Fruit fly (Drosophila melanogaster) whole organism, embryonic: Measurements from ENCODE around the gene Cyp4ac2.
A peak's percentile ranks its signal among the peaks of the same experiment; 100 is the strongest.

Experiments used
- Awh ChIP-seq: fragments of 200-800 bp; sonication (Bioruptor generic); IDR thresholded peaks from 2 replicates; pipeline ENCODE4, ENCODE4 v1.3.6; 2022; ENCODE audit warnings: missing biosample characterization, missing genetic modification characterization
- Bteb2 ChIP-seq: fragments of 200-800 bp; sonication (Bioruptor generic); optimal IDR thresholded peaks from 2 replicates; lab custom pipeline; 2016; ENCODE audit warnings: missing biosample characterization, missing genetic modification characterization
- CG1024 ChIP-seq: fragments of 200-800 bp; sonication (Bioruptor generic); IDR thresholded peaks from 2 replicates; pipeline ENCODE4 v1.3.6; 2022; ENCODE audit warnings: missing biosample characterization, missing genetic modification characterization
- CG11085 ChIP-seq: fragments of 200-800 bp; sonication (Bioruptor generic); IDR thresholded peaks from 2 replicates; pipeline ENCODE4 v1.3.6; 2022; ENCODE audit warnings: missing biosample characterization, missing genetic modification characterization
- CG12769 ChIP-seq: fragments of 200-800 bp; sonication (Bioruptor generic); optimal IDR thresholded peaks from 2 replicates; lab custom pipeline; 2019; ENCODE audit warnings: missing biosample characterization, mild to moderate bottlenecking, missing genetic modification characterization, moderate library complexity
- CG13287 ChIP-seq: fragments of 200-800 bp; sonication (Bioruptor generic); IDR thresholded peaks from 2 replicates; pipeline ENCODE4 v1.3.6; 2022; ENCODE audit warnings: missing biosample characterization, missing genetic modification characterization; ENCODE audit not compliant: partially characterized antibody
- CG13894 ChIP-seq: fragments of 200-800 bp; sonication (Bioruptor generic); optimal IDR thresholded peaks from 3 replicates; lab custom pipeline; 2018; ENCODE audit warnings: missing biosample characterization, mild to moderate bottlenecking, missing genetic modification characterization, moderate library complexity
- CG14441 ChIP-seq: fragments of 200-800 bp; sonication (Bioruptor generic); IDR thresholded peaks from 2 replicates; pipeline ENCODE4 v1.3.6; 2022; ENCODE audit warnings: missing biosample characterization, missing genetic modification characterization
- CG15696 ChIP-seq: fragments of 200-800 bp; sonication (Bioruptor generic); optimal IDR thresholded peaks from 2 replicates; lab custom pipeline; 2019; ENCODE audit warnings: missing biosample characterization, mild to moderate bottlenecking, missing genetic modification characterization, moderate library complexity
- CG18262 ChIP-seq: fragments of 200-800 bp; optimal IDR thresholded peaks from 3 replicates; lab custom pipeline; 2019; ENCODE audit warnings: missing biosample characterization, mild to moderate bottlenecking, missing genetic modification characterization, moderate library complexity
- CG31224 ChIP-seq: fragments of 200-800 bp; sonication (Bioruptor generic); IDR thresholded peaks from 2 replicates; pipeline ENCODE4 v1.3.6; 2022; ENCODE audit warnings: missing biosample characterization, missing genetic modification characterization
- CG32772 ChIP-seq: fragments of 200-800 bp; sonication (Bioruptor generic); IDR thresholded peaks from 2 replicates; pipeline ENCODE4 v1.3.6; 2022; ENCODE audit warnings: missing biosample characterization, missing genetic modification characterization
- CG6175 ChIP-seq: fragments of 200-800 bp; sonication (Bioruptor generic); IDR thresholded peaks from 3 replicates; pipeline ENCODE4 v1.3.6; 2022; ENCODE audit warnings: missing biosample characterization, missing genetic modification characterization
- CG6765 ChIP-seq: fragments of 200-800 bp; sonication (Bioruptor generic); optimal IDR thresholded peaks from 3 replicates; lab custom pipeline; 2017; ENCODE audit warnings: missing biosample characterization, mild to moderate bottlenecking, missing genetic modification characterization
- CG8359 ChIP-seq: fragments of 200-800 bp; sonication (Bioruptor generic); optimal IDR thresholded peaks from 2 replicates; lab custom pipeline; 2017; ENCODE audit warnings: missing biosample characterization, mild to moderate bottlenecking, missing genetic modification characterization, borderline replicate concordance
- Camta ChIP-seq: fragments of 200-800 bp; sonication (Bioruptor generic); optimal IDR thresholded peaks from 2 replicates; lab custom pipeline; 2016; ENCODE audit warnings: missing biosample characterization, missing genetic modification characterization
- D19A ChIP-seq: fragments of 200-800 bp; optimal IDR thresholded peaks from 3 replicates; lab custom pipeline; 2019; ENCODE audit warnings: missing biosample characterization, mild to moderate bottlenecking, missing genetic modification characterization, moderate library complexity
- Eip74EF ChIP-seq, 2 experiments: fragments of 200-800 bp in 1 of 2; fragments of >200 bp in 1 of 2; sonication (Bioruptor generic) in 1 of 2; optimal IDR thresholded peaks; 2 replicates each; lab custom pipeline; 2017 to 2019; ENCODE audit warnings: missing biosample characterization in 2 of 2, missing genetic modification characterization in 2 of 2, mild to moderate bottlenecking in 1 of 2, moderate library complexity in 1 of 2
- Fer2 ChIP-seq: fragments of 200-800 bp; sonication (Bioruptor generic); optimal IDR thresholded peaks from 2 replicates; lab custom pipeline; 2018; ENCODE audit warnings: missing biosample characterization, mild to moderate bottlenecking, missing genetic modification characterization, moderate library complexity
- Gug ChIP-seq: fragments of 200-800 bp; sonication (Bioruptor generic); IDR thresholded peaks from 4 replicates; pipeline ENCODE4 v1.3.6; 2022; ENCODE audit warnings: missing biosample characterization, missing genetic modification characterization
- Max ChIP-seq: fragments of 200-800 bp; sonication (Bioruptor generic); optimal IDR thresholded peaks from 2 replicates; lab custom pipeline; 2016; ENCODE audit warnings: missing biosample characterization, mild to moderate bottlenecking, missing genetic modification characterization
- Med ChIP-seq: fragments of 200-800 bp; sonication (Bioruptor generic); peaks from one replicate; lab custom pipeline; 2016; ENCODE audit warnings: missing biosample characterization, missing genetic modification characterization, mild to moderate bottlenecking, inconsistent platforms, moderate library complexity
- Mes4 ChIP-seq: fragments of 200-800 bp; sonication (Bioruptor generic); optimal IDR thresholded peaks from 2 replicates; lab custom pipeline; 2016; ENCODE audit warnings: missing biosample characterization, missing genetic modification characterization
- Nf-YA ChIP-seq: fragments of 200-800 bp; sonication (Bioruptor generic); IDR thresholded peaks from 2 replicates; pipeline ENCODE4 v1.3.6; 2022; ENCODE audit warnings: missing biosample characterization, missing genetic modification characterization
- Opbp ChIP-seq: fragments of 200-800 bp; sonication (Bioruptor generic); IDR thresholded peaks from 3 replicates; pipeline ENCODE4 v1.3.6; 2022; ENCODE audit warnings: missing biosample characterization, missing genetic modification characterization; ENCODE audit not compliant: partially characterized antibody
- Rfx ChIP-seq: fragments of 200-800 bp; sonication (Bioruptor generic); IDR thresholded peaks from 2 replicates; pipeline ENCODE4 v1.3.6; 2022; ENCODE audit warnings: missing biosample characterization, missing genetic modification characterization
- Scr ChIP-seq: fragments of 200-800 bp; sonication (Bioruptor generic); IDR thresholded peaks from 2 replicates; pipeline ENCODE4 v1.3.6; 2022; ENCODE audit warnings: missing biosample characterization, missing genetic modification characterization; ENCODE audit not compliant: partially characterized antibody
- Sox102F ChIP-seq: fragments of 200-800 bp; sonication (Bioruptor generic); optimal IDR thresholded peaks from 2 replicates; lab custom pipeline; 2018; ENCODE audit warnings: missing biosample characterization, mild to moderate bottlenecking, missing genetic modification characterization, moderate library complexity
- Vsx1 ChIP-seq: fragments of 200-800 bp; sonication (Bioruptor generic); optimal IDR thresholded peaks from 2 replicates; lab custom pipeline; 2017; ENCODE audit warnings: missing biosample characterization, mild to moderate bottlenecking, missing genetic modification characterization, missing genetic modification reagents
- abd-A ChIP-seq: fragments of 200-800 bp; sonication (Bioruptor generic); optimal IDR thresholded peaks from 3 replicates; lab custom pipeline; 2019; ENCODE audit warnings: missing biosample characterization, mild to moderate bottlenecking, missing genetic modification characterization, moderate library complexity
- bbx ChIP-seq: fragments of 200-800 bp; sonication (Bioruptor generic); IDR thresholded peaks from 2 replicates; pipeline ENCODE4 v1.3.6; 2022; ENCODE audit warnings: missing biosample characterization, missing genetic modification characterization; ENCODE audit not compliant: partially characterized antibody
- chinmo ChIP-seq: fragments of 200-800 bp; sonication (Bioruptor generic); IDR thresholded peaks from 4 replicates; pipeline ENCODE4 v1.3.6; 2022; ENCODE audit warnings: missing biosample characterization, missing genetic modification characterization; ENCODE audit not compliant: partially characterized antibody
- chm ChIP-seq: fragments of 200-800 bp; sonication (Bioruptor generic); IDR thresholded peaks from 2 replicates; pipeline ENCODE4 v1.3.6; 2022; ENCODE audit warnings: missing biosample characterization, missing genetic modification characterization
- croc ChIP-seq: fragments of 200-800 bp; sonication (Bioruptor generic); conservative IDR thresholded peaks from 3 replicates; pipeline ENCODE4 v1.3.6; 2022; ENCODE audit warnings: missing biosample characterization, missing genetic modification characterization
- hkb ChIP-seq, 2 experiments: fragments of 200-800 bp in 1 of 2; fragments of >200 bp in 1 of 2; sonication (Bioruptor generic) in 1 of 2; IDR thresholded peaks in 1 of 2; optimal IDR thresholded peaks in 1 of 2; 2 replicates each; pipeline versions ENCODE4 v1.3.6 to Lab custom; 2017 to 2022; ENCODE audit warnings: missing biosample characterization in 1 of 2, missing genetic modification characterization in 1 of 2
- mld ChIP-seq: fragments of 200-800 bp; sonication (Bioruptor generic); IDR thresholded peaks from 3 replicates; pipeline ENCODE4 v1.3.6; 2022; ENCODE audit warnings: missing biosample characterization, missing genetic modification characterization; ENCODE audit not compliant: partially characterized antibody
- prd ChIP-seq, 3 experiments: fragments of >200 bp in 2 of 3; fragments of 200-800 bp in 1 of 3; sonication (Bioruptor generic) in 1 of 3; optimal IDR thresholded peaks in 2 of 3; IDR thresholded peaks in 1 of 3; 2 replicates in 2 of 3; 3 replicates in 1 of 3; pipeline versions ENCODE4 v1.3.6 to Lab custom; 2017 to 2022; ENCODE audit warnings: missing biosample characterization in 1 of 3, missing genetic modification characterization in 1 of 3
- row ChIP-seq: fragments of 200-800 bp; sonication (Bioruptor generic); IDR thresholded peaks from 3 replicates; pipeline ENCODE4 v1.3.6; 2022; ENCODE audit warnings: missing biosample characterization, missing genetic modification characterization
- scrt ChIP-seq: fragments of 200-800 bp; sonication (Bioruptor generic); optimal IDR thresholded peaks from 2 replicates; lab custom pipeline; 2018; ENCODE audit warnings: missing biosample characterization, mild to moderate bottlenecking, missing genetic modification characterization, moderate library complexity
- sd ChIP-seq: fragments of 200-800 bp; sonication (Bioruptor generic); optimal IDR thresholded peaks from 3 replicates; lab custom pipeline; 2018; ENCODE audit warnings: missing biosample characterization, mild to moderate bottlenecking, missing genetic modification characterization, moderate library complexity
- sr ChIP-seq: fragments of 200-800 bp; sonication (Bioruptor generic); IDR thresholded peaks from 3 replicates; pipeline ENCODE4 v1.3.6; 2022; ENCODE audit warnings: missing biosample characterization, missing genetic modification characterization
- ssp ChIP-seq: fragments of 200-800 bp; sonication (Bioruptor generic); IDR thresholded peaks from 2 replicates; pipeline ENCODE4 v1.3.6; 2022; ENCODE audit warnings: missing biosample characterization, missing genetic modification characterization
- tll ChIP-seq, 2 experiments: fragments of 200-800 bp in 1 of 2; fragments of >200 bp in 1 of 2; sonication (Bioruptor generic) in 1 of 2; optimal IDR thresholded peaks; 2 replicates each; lab custom pipeline; 2017 to 2019; ENCODE audit warnings: missing biosample characterization in 2 of 2, missing genetic modification characterization in 2 of 2, mild to moderate bottlenecking in 1 of 2, moderate library complexity in 1 of 2
- tna ChIP-seq: fragments of 200-800 bp; sonication (Bioruptor generic); IDR thresholded peaks from 2 replicates; pipeline ENCODE4 v1.3.6; 2022; ENCODE audit warnings: missing biosample characterization, missing genetic modification characterization; ENCODE audit not compliant: partially characterized antibody
- tx ChIP-seq: fragments of 200-800 bp; sonication (Bioruptor generic); optimal IDR thresholded peaks from 2 replicates; lab custom pipeline; 2016; ENCODE audit warnings: missing biosample characterization, missing genetic modification characterization
- vvl ChIP-seq: fragments of 200-800 bp; sonication (Bioruptor generic); IDR thresholded peaks from 2 replicates; pipeline ENCODE4 v1.3.6; 2022; ENCODE audit warnings: missing biosample characterization, missing genetic modification characterization

The Cyp4ac2 gene

dm6 chr2L:5225547-5226213, 40.5 kb upstream of the Cyp4ac2 start (continued):
- TF ChIP-seq hkb (optimal IDR thresholded peaks at IDR 0.05; lab: Kevin White, UChicago) (no peak), hkb (GFP tag; IDR thresholded peaks at IDR 0.05; lab: Robert Waterston, UW) (0 out of 2 replicates have a peak, but pooled peaks have one; percentile 37), ssp (GFP tag; lab: Robert Waterston, UW) (peak; percentile 32; the same call in 1 of the 2 replicates), CG14441 (GFP tag; lab: Robert Waterston, UW) (no peak; the same call in 1 of the 2 replicates), Nf-YA (0 out of 2 replicates have a peak, but pooled peaks have one; percentile 11), croc (GFP tag; lab: Robert Waterston, UW) (no peak), chinmo (GFP tag; lab: Robert Waterston, UW) (0 out of 4 replicates have a peak, but pooled peaks have one; percentile 45), D19A (tag; lab: Kevin White, UChicago) (peak; percentile 96), mld (no peak), Max (GFP tag; lab: Kevin White, UChicago) (peak; percentile 12), row (peak; percentile 82), Sox102F (GFP tag; lab: Kevin White, UChicago) (peak; percentile 28), Opbp (GFP tag; lab: Robert Waterston, UW) (no peak), CG32772 (GFP tag; lab: Robert Waterston, UW) (peak; percentile 43), Fer2 (tag; lab: Kevin White, UChicago) (no peak), Camta (GFP tag; lab: Kevin White, UChicago) (no peak), CG6765 (no peak), CG31224 (peak; percentile 44), bbx (GFP tag; lab: Robert Waterston, UW) (no peak), scrt (peak; percentile 15), Gug (peak; percentile 37; the same call in 2 of the 4 replicates), prd (optimal IDR thresholded peaks at IDR 0.05; lab: Kevin White, UChicago) (no peak), prd (GFP tag; IDR thresholded peaks at IDR 0.05; lab: Robert Waterston, UW) (peak; percentile 54; the same call in 1 of the 3 replicates)
- TF ChIP-seq, all 482 proteins: peak for 114

dm6 chr2L:5226891-5227554, 39.2 kb upstream of the Cyp4ac2 start:
- no peak for TF ChIP-seq CG11085 (GFP tag; lab: Robert Waterston, UW)
- peak; percentile 68 for TF ChIP-seq vvl
- TF ChIP-seq Mes4 (GFP tag; lab: Kevin White, UChicago), result no peak
- no peak for TF ChIP-seq tna (GFP tag; lab: Robert Waterston, UW)
- no peak for TF ChIP-seq CG1024
- no peak for TF ChIP-seq tll (GFP tag; optimal IDR thresholded peaks at IDR 0.05; lab: Kevin White, UChicago)
- TF ChIP-seq CG6175 (GFP tag; lab: Robert Waterston, UW), result no peak
- no peak for TF ChIP-seq CG18262 (tag; lab: Kevin White, UChicago)
- TF ChIP-seq Rfx (GFP tag; lab: Robert Waterston, UW), result 0 out of 2 replicates have a peak, but pooled peaks have one; percentile 3
- TF ChIP-seq CG13894 (tag; lab: Kevin White, UChicago), result peak; percentile 91
- TF ChIP-seq abd-A (tag; lab: Kevin White, UChicago), result peak; percentile 54
- peak; percentile 94 for TF ChIP-seq CG8359 (GFP tag; lab: Kevin White, UChicago)
- 0 out of 2 replicates have a peak, but pooled peaks have one; percentile 9 for TF ChIP-seq Awh (GFP tag; lab: Robert Waterston, UW)
- peak in 1 of 2 experiments; percentile 45 for TF ChIP-seq Eip74EF (GFP tag; optimal IDR thresholded peaks at IDR 0.05; lab: Kevin White, UChicago)
- no peak for TF ChIP-seq CG15696 (tag; lab: Kevin White, UChicago)
- TF ChIP-seq Bteb2 (GFP tag; lab: Kevin White, UChicago), result no peak
- TF ChIP-seq Med (GFP tag; lab: Kevin White, UChicago), result peak; percentile 40
- peak; percentile 61 for TF ChIP-seq CG12769 (tag; lab: Kevin White, UChicago)
- no peak for TF ChIP-seq Scr (GFP tag; lab: Robert Waterston, UW)
- TF ChIP-seq chm, result no peak
- TF ChIP-seq sd (tag; lab: Kevin White, UChicago), result peak; percentile 6
- no peak for TF ChIP-seq CG13287
- no peak for TF ChIP-seq tx (GFP tag; lab: Kevin White, UChicago)
- TF ChIP-seq sr, result peak; percentile 91
- peak; percentile 30 for TF ChIP-seq Vsx1 (GFP tag; lab: Kevin White, UChicago)
